Worm (Caenorhabditis elegans): ENCODE measurements around the gene F11G11.4.
A peak's percentile ranks its signal among the peaks of the same experiment; 100 is the strongest.

DNA sequence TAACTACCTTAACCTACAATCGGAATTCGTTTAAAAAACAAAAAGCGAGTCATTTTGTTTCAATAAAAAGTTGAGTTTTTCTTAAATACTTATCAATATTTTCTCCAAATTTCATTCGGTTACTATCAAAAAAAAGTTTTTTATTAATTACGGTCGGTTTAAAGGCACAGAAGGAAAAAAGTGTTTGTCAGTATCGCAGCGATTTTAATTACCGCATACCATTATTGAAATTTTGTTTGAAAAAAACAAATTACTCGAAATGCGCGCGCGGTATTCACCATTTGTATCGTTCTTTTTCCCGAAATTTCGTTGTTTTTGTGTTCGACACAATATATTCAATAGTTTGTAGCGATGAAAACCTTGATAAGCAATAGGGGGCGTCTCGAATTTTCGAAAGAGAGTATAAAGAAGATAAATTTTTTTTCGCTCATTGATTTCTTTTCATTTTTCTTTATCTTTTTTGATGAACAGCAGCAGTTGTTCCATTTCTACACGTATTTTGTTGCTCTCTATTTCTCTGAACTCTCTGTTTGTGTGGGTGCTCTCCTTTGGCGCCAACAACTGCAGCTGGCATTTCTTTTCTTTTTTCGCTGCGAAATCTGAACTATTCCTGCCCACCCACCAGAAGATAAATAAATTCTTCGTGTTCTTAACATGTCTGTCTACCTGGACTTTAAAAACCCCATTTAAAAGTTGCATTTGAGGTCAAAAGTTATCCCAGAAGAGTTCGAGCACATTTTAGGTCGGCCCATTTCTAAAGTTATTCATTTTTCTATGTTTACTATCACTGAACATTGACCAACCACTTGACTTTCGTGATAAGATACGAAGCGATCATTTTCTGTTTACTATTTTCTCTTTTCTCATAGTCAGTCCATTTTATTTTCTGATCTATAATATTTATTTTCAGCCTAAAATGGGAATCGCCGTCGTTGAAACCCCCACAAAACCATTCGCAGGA lies 28.4 kb downstream of the F11G11.4 start, which contains the start of gene pgm-1:
- no peak for TF ChIP-seq unc-62 (GFP tag; optimal IDR thresholded peaks at IDR 0.05)
- peak; percentile 2 for TF ChIP-seq lin-39 (tag; optimal IDR thresholded peaks at IDR 0.05)
- TF ChIP-seq ama-1 (optimal IDR thresholded peaks at IDR 0.05): peak; percentile 16
- TF ChIP-seq pqm-1 (tag; optimal IDR thresholded peaks at IDR 0.05): no peak
